Worm (Caenorhabditis elegans) whole organism, L2 larva: ENCODE measurements around the gene cyp-34A8.

Experiments
- C34F6.9 ChIP-seq: fragments of 150-350 bp; optimal IDR thresholded peaks from 2 replicates; lab custom pipeline; 2014; ENCODE audit warnings: missing biosample characterization, missing genetic modification characterization
- F13H6.1 ChIP-seq: sonication (generic microtip); optimal IDR thresholded peaks from 2 replicates; lab custom pipeline; 2016; ENCODE audit warnings: missing genetic modification characterization, missing compliant biosample characterization
- R02D3.7 ChIP-seq: fragments of 150-350 bp; optimal IDR thresholded peaks from 2 replicates; lab custom pipeline; 2014; ENCODE audit warnings: missing biosample characterization, missing genetic modification characterization
- Y55F3AM.14 ChIP-seq: fragments of 200-800 bp; sonication (Bioruptor generic); optimal IDR thresholded peaks from 2 replicates; lab custom pipeline; 2018; ENCODE audit warnings: mild to moderate bottlenecking, missing genetic modification characterization, missing compliant biosample characterization
- alr-1 ChIP-seq: fragments of 150-350 bp; optimal IDR thresholded peaks from 2 replicates; lab custom pipeline; 2014; ENCODE audit warnings: missing biosample characterization, missing genetic modification characterization
- aly-2 ChIP-seq: fragments of 150-350 bp; optimal IDR thresholded peaks from 2 replicates; lab custom pipeline; 2014; ENCODE audit warnings: missing biosample characterization, missing genetic modification characterization
- ama-1 ChIP-seq: fragments of 150-350 bp; optimal IDR thresholded peaks from 2 replicates; lab custom pipeline; 2018; ENCODE audit warnings: inconsistent platforms
- blmp-1 ChIP-seq: sonication (generic microtip); optimal IDR thresholded peaks from 2 replicates; lab custom pipeline; 2017; ENCODE audit warnings: missing genetic modification characterization, mild to moderate bottlenecking, missing compliant biosample characterization, antibody characterized with exemption, moderate library complexity; ENCODE audit not compliant: insufficient read depth
- ceh-82 ChIP-seq: fragments of 150-350 bp; optimal IDR thresholded peaks from 2 replicates; lab custom pipeline; 2014; ENCODE audit warnings: missing biosample characterization, missing genetic modification characterization
- crh-2 ChIP-seq: sonication (generic microtip); optimal IDR thresholded peaks from 2 replicates; lab custom pipeline; 2017; ENCODE audit warnings: missing biosample characterization, missing genetic modification characterization
- dmd-4 ChIP-seq: sonication (generic microtip); optimal IDR thresholded peaks from 2 replicates; lab custom pipeline; 2017; ENCODE audit warnings: missing biosample characterization, missing genetic modification characterization
- elt-1 ChIP-seq: fragments of 150-350 bp; optimal IDR thresholded peaks from 2 replicates; lab custom pipeline; 2014; ENCODE audit warnings: missing biosample characterization, missing genetic modification characterization
- elt-3 ChIP-seq: sonication (generic microtip); optimal IDR thresholded peaks from 2 replicates; lab custom pipeline; 2017; ENCODE audit warnings: missing biosample characterization, missing genetic modification characterization
- fos-1 ChIP-seq: fragments of 150-350 bp; optimal IDR thresholded peaks from 2 replicates; lab custom pipeline; 2014; ENCODE audit warnings: missing biosample characterization, missing genetic modification characterization
- gmeb-1 ChIP-seq: fragments of 150-350 bp; optimal IDR thresholded peaks from 2 replicates; lab custom pipeline; 2014; ENCODE audit warnings: missing biosample characterization, missing genetic modification characterization
- lin-39 ChIP-seq: fragments of 150-350 bp; optimal IDR thresholded peaks from 2 replicates; lab custom pipeline; 2014; ENCODE audit warnings: missing biosample characterization, missing genetic modification reagents, missing genetic modification characterization
- mab-5 ChIP-seq: fragments of 150-350 bp; optimal IDR thresholded peaks from 2 replicates; lab custom pipeline; 2014; ENCODE audit warnings: missing biosample characterization, missing genetic modification characterization
- mbf-1 ChIP-seq: sonication (generic microtip); optimal IDR thresholded peaks from 2 replicates; lab custom pipeline; 2017; ENCODE audit warnings: missing biosample characterization, missing genetic modification characterization
- mdl-1 ChIP-seq, 2 experiments: fragments of 150-350 bp in 1 of 2; sonication (generic microtip) in 1 of 2; optimal IDR thresholded peaks; 2 replicates each; lab custom pipeline; 2017; ENCODE audit warnings: missing biosample characterization in 2 of 2, missing genetic modification characterization in 2 of 2
- nhr-10 ChIP-seq: sonication (generic microtip); optimal IDR thresholded peaks from 2 replicates; lab custom pipeline; 2017; ENCODE audit warnings: missing biosample characterization, missing genetic modification characterization
- nhr-11 ChIP-seq: fragments of 150-350 bp; optimal IDR thresholded peaks from 2 replicates; lab custom pipeline; 2014; ENCODE audit warnings: missing biosample characterization, missing genetic modification characterization
- nhr-12 ChIP-seq: fragments of 150-350 bp; optimal IDR thresholded peaks from 2 replicates; lab custom pipeline; 2014; ENCODE audit warnings: missing biosample characterization, missing genetic modification characterization
- nhr-21 ChIP-seq: fragments of 150-350 bp; optimal IDR thresholded peaks from 2 replicates; lab custom pipeline; 2014; ENCODE audit warnings: missing biosample characterization, missing genetic modification characterization
- nhr-23 ChIP-seq: fragments of 150-350 bp; optimal IDR thresholded peaks from 2 replicates; lab custom pipeline; 2014; ENCODE audit warnings: missing biosample characterization, missing genetic modification reagents, missing genetic modification characterization
- nhr-237 ChIP-seq: fragments of 150-350 bp; optimal IDR thresholded peaks from 2 replicates; lab custom pipeline; 2014; ENCODE audit warnings: missing biosample characterization, missing genetic modification characterization
- nhr-25 ChIP-seq: fragments of 150-350 bp; sonication (generic microtip); optimal IDR thresholded peaks from 3 replicates; lab custom pipeline; 2014; ENCODE audit warnings: missing biosample characterization, missing genetic modification characterization
- nhr-6 ChIP-seq: fragments of 150-350 bp; optimal IDR thresholded peaks from 2 replicates; lab custom pipeline; 2014; ENCODE audit warnings: missing biosample characterization, missing genetic modification characterization
- nhr-77 ChIP-seq: fragments of 150-350 bp; optimal IDR thresholded peaks from 2 replicates; lab custom pipeline; 2014; ENCODE audit warnings: missing biosample characterization, missing genetic modification characterization
- skn-1 ChIP-seq: sonication (generic microtip); optimal IDR thresholded peaks from 2 replicates; lab custom pipeline; 2017; ENCODE audit warnings: missing biosample characterization, missing genetic modification characterization
- snpc-4 ChIP-seq: fragments of 150-350 bp; optimal IDR thresholded peaks from 2 replicates; lab custom pipeline; 2014; ENCODE audit warnings: missing biosample characterization, missing genetic modification characterization
- unc-55 ChIP-seq: fragments of 150-350 bp; sonication (generic microtip); optimal IDR thresholded peaks from 3 replicates; lab custom pipeline; 2014; ENCODE audit warnings: missing biosample characterization, missing genetic modification reagents, missing genetic modification characterization
- unc-62 ChIP-seq: fragments of 150-350 bp; optimal IDR thresholded peaks from 2 replicates; lab custom pipeline; 2014; ENCODE audit warnings: missing biosample characterization, missing genetic modification reagents, missing genetic modification characterization
- zag-1 ChIP-seq: fragments of 150-350 bp; optimal IDR thresholded peaks from 2 replicates; lab custom pipeline; 2014; ENCODE audit warnings: missing biosample characterization, missing genetic modification characterization
- ztf-1 ChIP-seq: fragments of 200-800 bp; sonication (Bioruptor generic); conservative IDR thresholded peaks from 2 replicates; pipeline ENCODE4 v1.3.6; 2022; ENCODE audit warnings: missing genetic modification characterization, missing compliant biosample characterization
- ztf-11 ChIP-seq: sonication (generic microtip); optimal IDR thresholded peaks from 2 replicates; lab custom pipeline; 2017; ENCODE audit warnings: missing biosample characterization, missing genetic modification characterization

cyp-34A8 gene

DNA sequence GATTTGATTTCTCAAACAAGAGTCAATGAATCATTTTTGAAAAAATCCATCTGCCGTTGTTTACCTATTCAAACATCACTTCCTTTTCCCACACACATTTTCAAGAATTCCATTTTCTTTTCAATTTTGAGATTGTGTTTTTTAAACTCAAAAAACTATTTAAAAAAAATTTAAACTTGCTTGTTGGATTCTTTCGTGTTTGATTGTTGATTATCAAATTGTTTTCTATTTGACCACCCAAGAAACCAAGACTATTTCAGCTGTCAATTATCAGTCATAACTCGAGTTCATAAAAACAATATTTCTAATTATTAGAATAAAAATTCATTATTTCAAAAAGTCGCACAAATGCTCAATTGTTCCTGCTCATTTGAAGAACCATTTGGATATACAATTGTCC is 37.6 kb upstream of the cyp-34A8 start, which contains the start of gene srh-8:
TSS of gene srh-8 (plus strand) at position 301 of the 400 bp plus-strand sequence.
- TF ChIP-seq R02D3.7 (tag; lab: Kevin White, UChicago) (no peak), mbf-1 (tag; lab: Kevin White, UChicago) (no peak), nhr-23 (tag; lab: Kevin White, UChicago) (no peak)

DNA sequence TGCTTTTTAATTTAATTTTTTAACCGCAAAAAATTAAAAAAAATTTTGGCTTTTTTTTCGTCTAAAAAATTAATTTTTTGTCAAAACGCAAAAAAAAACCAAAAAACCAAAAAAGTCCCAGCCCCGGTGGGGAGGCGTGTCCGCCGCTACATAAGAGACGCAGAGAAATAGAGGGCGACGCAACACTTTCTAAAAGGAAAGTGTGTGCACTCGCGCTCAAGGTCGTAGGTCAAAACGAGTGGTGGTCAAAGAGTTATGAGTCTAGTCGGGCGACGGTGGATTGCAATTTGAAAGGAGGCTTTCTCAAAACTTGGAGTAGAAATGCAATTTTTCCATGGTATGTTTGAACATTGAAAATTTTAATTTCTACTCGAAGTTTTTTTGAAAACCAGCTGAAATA is 37.0 kb upstream of the cyp-34A8 start:
- TF ChIP-seq crh-2 (tag; lab: Kevin White, UChicago) = no peak
- TF ChIP-seq mdl-1 (tag; optimal IDR thresholded peaks at IDR 0.05; lab: Kevin White, UChicago) = no peak
- no peak for TF ChIP-seq nhr-77
- TF ChIP-seq nhr-12 (tag; lab: Kevin White, UChicago) = no peak
- TF ChIP-seq Y55F3AM.14 (GFP tag; lab: Kevin White, UChicago) = no peak
- no peak for TF ChIP-seq zag-1 (tag; lab: Kevin White, UChicago)

ce11 chrV:3995838-3996237 is 28.2 kb upstream of the cyp-34A8 start, which contains the start of gene srx-62:
Gene srx-62 (minus strand): TSS chrV:3995938.
- TF ChIP-seq ceh-82 (tag; lab: Kevin White, UChicago) (no peak), nhr-21 (tag; lab: Kevin White, UChicago) (no peak), crh-2 (tag; lab: Kevin White, UChicago) (no peak), unc-55 (GFP tag; lab: Kevin White, UChicago) (no peak), nhr-10 (tag; lab: Kevin White, UChicago) (no peak), snpc-4 (no peak), ztf-1 (GFP tag; lab: Robert Waterston, UW) (no peak), gmeb-1 (tag; lab: Kevin White, UChicago) (no peak), nhr-237 (tag; lab: Kevin White, UChicago) (no peak), fos-1 (tag; lab: Kevin White, UChicago) (no peak), C34F6.9 (tag; lab: Kevin White, UChicago) (no peak), dmd-4 (tag; lab: Kevin White, UChicago) (no peak), mbf-1 (tag; lab: Kevin White, UChicago) (no peak), elt-1 (tag; lab: Kevin White, UChicago) (no peak), Y55F3AM.14 (GFP tag; lab: Kevin White, UChicago) (no peak), alr-1 (tag; lab: Kevin White, UChicago) (no peak), blmp-1 (no peak), skn-1 (no peak), elt-3 (tag; lab: Kevin White, UChicago) (no peak)

DNA sequence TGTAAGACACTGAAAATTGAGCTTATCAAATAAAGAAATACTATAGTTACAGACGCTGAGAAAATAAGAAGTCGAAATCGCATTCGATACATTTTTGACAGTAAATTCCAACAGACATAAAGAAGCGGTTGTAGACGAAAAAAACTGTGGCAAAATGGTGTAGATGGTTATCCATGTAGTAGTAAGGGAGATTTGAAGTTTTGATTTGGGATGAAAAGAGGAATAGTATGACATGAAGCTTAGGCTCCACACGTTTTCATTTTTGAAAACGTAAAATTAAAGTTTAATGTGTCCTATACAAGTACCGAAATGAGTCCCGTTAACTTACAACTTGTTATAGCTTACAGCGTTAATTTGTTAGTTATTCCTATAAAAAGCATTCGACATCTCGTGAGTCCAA is 26.4 kb upstream of the cyp-34A8 start, which contains the start of gene K09D9.9:
TSS of gene K09D9.9 (minus strand) at position 101 of the 400 bp plus-strand sequence.
- TF ChIP-seq ztf-11 (tag; lab: Kevin White, UChicago) (no peak), nhr-12 (tag; lab: Kevin White, UChicago) (no peak), nhr-23 (tag; lab: Kevin White, UChicago) (no peak), nhr-10 (tag; lab: Kevin White, UChicago) (no peak), nhr-6 (no peak), ceh-82 (tag; lab: Kevin White, UChicago) (no peak), fos-1 (tag; lab: Kevin White, UChicago) (no peak), C34F6.9 (tag; lab: Kevin White, UChicago) (no peak), ama-1 (lab: Kevin White, UChicago) (no peak), zag-1 (tag; lab: Kevin White, UChicago) (no peak), F13H6.1 (tag; lab: Kevin White, UChicago) (no peak), mab-5 (tag; lab: Kevin White, UChicago) (no peak), nhr-21 (tag; lab: Kevin White, UChicago) (no peak), unc-62 (no peak)

ce11 chrV:3992334-3992733 is 24.7 kb upstream of the cyp-34A8 start:
- no peak for TF ChIP-seq skn-1

DNA sequence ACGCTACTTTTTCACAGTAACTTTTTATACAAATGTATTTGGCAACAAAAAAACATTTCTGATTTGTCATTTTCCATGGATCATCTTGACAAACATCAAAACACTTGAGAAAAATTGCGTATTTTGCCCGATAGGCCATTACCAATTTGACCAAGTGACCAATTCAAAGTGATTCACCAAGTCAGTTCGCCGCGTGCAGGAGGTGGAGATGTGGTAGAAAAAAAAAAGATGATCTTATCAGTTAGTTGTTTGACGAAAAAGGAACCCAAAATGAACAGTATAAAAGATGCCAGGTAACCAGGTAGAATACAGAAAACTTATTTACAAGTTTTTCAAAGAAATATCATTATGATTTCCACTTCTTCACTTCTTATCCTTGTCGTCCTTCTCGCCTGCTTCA is 21.4 kb upstream of the cyp-34A8 start, which contains the start of gene nlp-27:
TSS of gene nlp-27 (plus strand) at position 309 of the 400 bp plus-strand sequence.
- no peak for TF ChIP-seq blmp-1
- peak; percentile 1 for TF ChIP-seq fos-1 (tag; lab: Kevin White, UChicago)
- TF ChIP-seq elt-3 (tag; lab: Kevin White, UChicago) = no peak
- TF ChIP-seq aly-2 (tag; lab: Kevin White, UChicago) = no peak
- no peak for TF ChIP-seq lin-39
- no peak for TF ChIP-seq nhr-11
- no peak for TF ChIP-seq nhr-12 (tag; lab: Kevin White, UChicago)
- TF ChIP-seq nhr-25 (tag; lab: Kevin White, UChicago) = no peak
- peak; percentile 3 for TF ChIP-seq nhr-21 (tag; lab: Kevin White, UChicago)
- TF ChIP-seq, all 48 proteins: peak for 2
